Worm (Caenorhabditis elegans) whole organism, young adult: ENCODE measurements around the gene gspd-1.

Source experiments
- B0261.1 ChIP-seq: sonication (generic microtip); optimal IDR thresholded peaks from 2 replicates; lab custom pipeline; 2016; ENCODE audit warnings: mild to moderate bottlenecking, missing genetic modification characterization, moderate library complexity, missing compliant biosample characterization
- B0336.3 ChIP-seq: fragments of 200-800 bp; sonication (Bioruptor generic); IDR thresholded peaks from 2 replicates; pipeline ENCODE4 v1.3.6; 2022; ENCODE audit warnings: missing genetic modification characterization, missing compliant biosample characterization
- D2030.7 ChIP-seq: fragments of 200-800 bp; sonication (Bioruptor generic); IDR thresholded peaks from 2 replicates; pipeline ENCODE4 v1.3.6; 2022; ENCODE audit warnings: missing genetic modification reagents, missing genetic modification characterization, missing compliant biosample characterization
- F22D6.2 ChIP-seq: sonication (generic microtip); optimal IDR thresholded peaks from 2 replicates; lab custom pipeline; 2016; ENCODE audit warnings: mild to moderate bottlenecking, missing genetic modification characterization, missing compliant biosample characterization
- Y56A3A.18 ChIP-seq: fragments of 200-800 bp; sonication (Bioruptor generic); IDR thresholded peaks from 2 replicates; pipeline ENCODE4 v1.3.6; 2022; ENCODE audit warnings: missing genetic modification reagents, missing genetic modification characterization, missing compliant biosample characterization
- Y67H2A.10 ChIP-seq: fragments of 200-800 bp; sonication (Bioruptor generic); conservative IDR thresholded peaks from 2 replicates; pipeline ENCODE4 v1.3.6; 2022; ENCODE audit warnings: missing genetic modification reagents, missing genetic modification characterization, missing compliant biosample characterization
- ama-1 ChIP-seq, 3 experiments: fragments of 150-350 bp in 1 of 3; sonication (generic microtip) in 2 of 3; optimal IDR thresholded peaks; 2 replicates each; lab custom pipeline; 2014 to 2018; ENCODE audit warnings: missing biosample characterization in 2 of 3, missing genetic modification characterization in 2 of 3, missing genetic modification reagents in 2 of 3
- attf-6 ChIP-seq: fragments of 200-800 bp; sonication (Bioruptor generic); IDR thresholded peaks from 2 replicates; pipeline ENCODE4 v1.3.6; 2022; ENCODE audit warnings: missing genetic modification reagents, missing genetic modification characterization, missing compliant biosample characterization
- cebp-1 ChIP-seq, 2 experiments: fragments of 200-800 bp in 1 of 2; sonication (Bioruptor generic) in 1 of 2; sonication (generic microtip) in 1 of 2; IDR thresholded peaks in 1 of 2; optimal IDR thresholded peaks in 1 of 2; 2 replicates each; pipeline versions ENCODE4 v1.3.6 to Lab custom; 2017 to 2022; ENCODE audit warnings: missing compliant biosample characterization in 2 of 2, missing genetic modification characterization in 2 of 2, mild to moderate bottlenecking in 1 of 2, missing genetic modification reagents in 1 of 2, moderate library complexity in 1 of 2
- ceh-40 ChIP-seq: fragments of 200-800 bp; sonication (Bioruptor generic); IDR thresholded peaks from 2 replicates; pipeline ENCODE4 v1.3.6; 2022; ENCODE audit warnings: missing genetic modification characterization, missing compliant biosample characterization
- ekl-4 ChIP-seq: fragments of 200-800 bp; sonication (Bioruptor generic); IDR thresholded peaks from 2 replicates; pipeline ENCODE4 v1.3.6; 2022; ENCODE audit warnings: missing genetic modification reagents, missing genetic modification characterization, missing compliant biosample characterization
- fkh-3 ChIP-seq: sonication (generic microtip); optimal IDR thresholded peaks from 2 replicates; lab custom pipeline; 2016; ENCODE audit warnings: mild to moderate bottlenecking, missing genetic modification characterization, missing compliant biosample characterization
- him-1 ChIP-seq: sonication (generic microtip); optimal IDR thresholded peaks from 2 replicates; lab custom pipeline; 2016; ENCODE audit warnings: missing genotype, missing genetic modification reagents, missing genetic modification characterization, missing compliant biosample characterization
- hlh-12 ChIP-seq: sonication (generic microtip); optimal IDR thresholded peaks from 2 replicates; lab custom pipeline; 2016; ENCODE audit warnings: missing genetic modification characterization, missing compliant biosample characterization
- hlh-26 ChIP-seq: fragments of 200-800 bp; sonication (Bioruptor generic); conservative IDR thresholded peaks from 2 replicates; pipeline ENCODE4 v1.3.6; 2022; ENCODE audit warnings: missing genetic modification reagents, missing genetic modification characterization, missing compliant biosample characterization
- hmg-1.2 ChIP-seq: fragments of 200-800 bp; sonication (Bioruptor generic); IDR thresholded peaks from 2 replicates; pipeline ENCODE4 v1.3.6; 2022; ENCODE audit warnings: missing genetic modification reagents, missing genetic modification characterization, missing compliant biosample characterization
- hrde-1 ChIP-seq: sonication (generic microtip); optimal IDR thresholded peaks from 2 replicates; lab custom pipeline; 2016; ENCODE audit warnings: missing genetic modification characterization, mild to moderate bottlenecking, missing compliant biosample characterization, moderate library complexity, missing genotype, missing genetic modification reagents, borderline replicate concordance
- hsf-1 ChIP-seq: fragments of 200-800 bp; sonication (Bioruptor generic); IDR thresholded peaks from 2 replicates; pipeline ENCODE4 v1.3.6; 2022; ENCODE audit warnings: missing genetic modification reagents, missing genetic modification characterization, missing compliant biosample characterization
- lin-54 ChIP-seq: fragments of 200-800 bp; sonication (Bioruptor generic); optimal IDR thresholded peaks from 2 replicates; lab custom pipeline; 2018; ENCODE audit warnings: mild to moderate bottlenecking, missing genetic modification characterization, missing compliant biosample characterization
- lsy-27 ChIP-seq: sonication (generic microtip); optimal IDR thresholded peaks from 2 replicates; lab custom pipeline; 2017; ENCODE audit warnings: missing genetic modification characterization, mild to moderate bottlenecking, missing compliant biosample characterization, antibody characterized with exemption, missing genotype, borderline replicate concordance; ENCODE audit not compliant: insufficient read depth
- madf-10 ChIP-seq: sonication (generic microtip); optimal IDR thresholded peaks from 2 replicates; lab custom pipeline; 2016; ENCODE audit warnings: mild to moderate bottlenecking, missing genetic modification characterization, missing compliant biosample characterization
- madf-8 ChIP-seq: fragments of 200-800 bp; sonication (Bioruptor generic); conservative IDR thresholded peaks from 2 replicates; pipeline ENCODE4 v1.3.6; 2022; ENCODE audit warnings: missing genetic modification reagents, missing genetic modification characterization, missing compliant biosample characterization
- mel-28 ChIP-seq: sonication (generic microtip); optimal IDR thresholded peaks from 2 replicates; lab custom pipeline; 2016; ENCODE audit warnings: borderline replicate concordance, mild to moderate bottlenecking, missing genetic modification characterization, missing compliant biosample characterization
- nfyb-1 ChIP-seq: fragments of 200-800 bp; sonication (Bioruptor generic); IDR thresholded peaks from 2 replicates; pipeline ENCODE4 v1.3.6; 2022; ENCODE audit warnings: missing genetic modification reagents, missing genetic modification characterization, missing compliant biosample characterization
- nhr-179 ChIP-seq: sonication (generic microtip); optimal IDR thresholded peaks from 2 replicates; lab custom pipeline; 2016; ENCODE audit warnings: mild to moderate bottlenecking, missing genetic modification characterization, missing compliant biosample characterization
- pbrm-1 ChIP-seq: fragments of 200-800 bp; sonication (Bioruptor generic); IDR thresholded peaks from 2 replicates; pipeline ENCODE4 v1.3.6; 2022; ENCODE audit warnings: missing genetic modification reagents, missing genetic modification characterization, missing compliant biosample characterization
- pha-4 ChIP-seq: fragments of 150-350 bp; sonication (generic microtip); optimal IDR thresholded peaks from 2 replicates; lab custom pipeline; 2014; ENCODE audit warnings: missing biosample characterization, missing genetic modification reagents, missing genetic modification characterization
- rcor-1 ChIP-seq: fragments of 200-800 bp; sonication (Bioruptor generic); IDR thresholded peaks from 2 replicates; pipeline ENCODE4 v1.3.6; 2022; ENCODE audit warnings: missing genetic modification reagents, missing genetic modification characterization, missing compliant biosample characterization
- repo-1 ChIP-seq: sonication (generic microtip); optimal IDR thresholded peaks from 2 replicates; lab custom pipeline; 2017; ENCODE audit warnings: mild to moderate bottlenecking, missing genetic modification characterization, missing compliant biosample characterization
- sea-2 ChIP-seq: fragments of 200-800 bp; sonication (Bioruptor generic); IDR thresholded peaks from 2 replicates; pipeline ENCODE4 v1.3.6; 2022; ENCODE audit warnings: missing genetic modification characterization, missing compliant biosample characterization
- somi-1 ChIP-seq: fragments of 200-800 bp; sonication (Bioruptor generic); optimal IDR thresholded peaks from 2 replicates; lab custom pipeline; 2018; ENCODE audit warnings: mild to moderate bottlenecking, missing genetic modification characterization, missing compliant biosample characterization
- sptf-2 ChIP-seq: fragments of 200-800 bp; sonication (Bioruptor generic); optimal IDR thresholded peaks from 2 replicates; lab custom pipeline; 2018; ENCODE audit warnings: mild to moderate bottlenecking, missing genetic modification characterization, missing compliant biosample characterization
- zfh-2 ChIP-seq: fragments of 200-800 bp; sonication (Bioruptor generic); conservative IDR thresholded peaks from 2 replicates; pipeline ENCODE4 v1.3.6; 2022; ENCODE audit warnings: missing genetic modification reagents, missing genetic modification characterization, missing compliant biosample characterization
- ztf-18 ChIP-seq: sonication (generic microtip); optimal IDR thresholded peaks from 2 replicates; lab custom pipeline; 2016; ENCODE audit warnings: missing genotype, mild to moderate bottlenecking, missing genetic modification characterization, missing compliant biosample characterization
- ztf-25 ChIP-seq: fragments of 200-800 bp; sonication (Bioruptor generic); IDR thresholded peaks from 2 replicates; pipeline ENCODE4 v1.3.6; 2022; ENCODE audit warnings: missing genetic modification reagents, missing genetic modification characterization, missing compliant biosample characterization
- ztf-6 ChIP-seq: fragments of 200-800 bp; sonication (Bioruptor generic); IDR thresholded peaks from 2 replicates; pipeline ENCODE4 v1.3.6; 2022; ENCODE audit warnings: missing genetic modification reagents, missing genetic modification characterization, missing compliant biosample characterization

gspd-1 gene

DNA sequence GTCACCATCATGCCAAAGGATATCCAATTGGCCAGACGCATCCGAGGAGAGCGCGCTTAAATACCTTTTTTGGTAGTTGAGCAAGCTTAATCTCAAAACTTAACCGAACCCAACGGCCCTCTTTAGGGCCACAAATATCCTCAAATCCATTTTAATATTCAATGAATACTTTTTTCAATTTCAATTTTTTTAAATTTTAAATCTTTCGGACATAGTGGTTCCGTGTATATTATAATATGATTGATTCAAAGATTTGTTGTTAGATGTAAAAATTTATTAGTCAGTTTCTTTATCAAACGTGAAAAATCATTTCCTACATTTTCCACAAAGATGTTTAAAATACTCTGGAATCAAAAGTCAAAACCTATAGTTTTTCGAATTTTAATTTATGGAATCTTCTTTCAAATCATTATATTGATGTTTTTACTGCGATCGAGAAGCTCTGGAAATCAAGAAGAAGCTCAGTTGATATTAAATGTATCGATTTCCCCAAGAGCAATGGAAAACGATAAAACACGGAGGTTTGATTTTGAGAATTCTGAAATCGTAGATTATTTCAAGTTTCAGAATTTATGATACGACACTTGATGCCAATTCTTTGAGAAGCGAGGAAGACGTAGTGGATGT is 9.8 kb downstream of the gspd-1 start, which contains the start of gene B0035.21 (continued):
- TF ChIP-seq ztf-25 (GFP tag; lab: Robert Waterston, UW) (0 out of 2 replicates have a peak, but pooled peaks have one; percentile 16), Y56A3A.18 (GFP tag; lab: Robert Waterston, UW) (no peak), ekl-4 (GFP tag; lab: Robert Waterston, UW) (peak; percentile 38; the same call in 1 of the 2 replicates), attf-6 (peak; percentile 84), rcor-1 (GFP tag; lab: Robert Waterston, UW) (peak; percentile 59; the same call in 1 of the 2 replicates), pha-4 (tag; lab: Kevin White, UChicago) (no peak), hmg-1.2 (GFP tag; lab: Robert Waterston, UW) (peak; percentile 23; the same call in 1 of the 2 replicates), hlh-12 (tag; lab: Kevin White, UChicago) (no peak), mel-28 (tag; lab: Kevin White, UChicago) (no peak), repo-1 (tag; lab: Kevin White, UChicago) (no peak), lsy-27 (no peak), cebp-1 (GFP tag; IDR thresholded peaks at IDR 0.05; lab: Robert Waterston, UW) (no peak), cebp-1 (tag; optimal IDR thresholded peaks at IDR 0.05; lab: Kevin White, UChicago) (peak; percentile 10), ztf-18 (tag; lab: Kevin White, UChicago) (no peak), hsf-1 (peak; percentile 64)

ce11 chrIV:11329269-11329668 is 12.1 kb downstream of the gspd-1 start, which contains the start of gene leo-1:
TSS of gene leo-1 (minus strand) at chrIV:11329369.
- TF ChIP-seq nfyb-1 (no peak), B0261.1 (tag; lab: Kevin White, UChicago) (no peak), pbrm-1 (GFP tag; lab: Robert Waterston, UW) (no peak), sptf-2 (GFP tag; lab: Kevin White, UChicago) (no peak), Y56A3A.18 (GFP tag; lab: Robert Waterston, UW) (no peak), hlh-26 (GFP tag; lab: Robert Waterston, UW) (no peak), D2030.7 (GFP tag; lab: Robert Waterston, UW) (no peak), Y67H2A.10 (GFP tag; lab: Robert Waterston, UW) (no peak), F22D6.2 (tag; lab: Kevin White, UChicago) (no peak), him-1 (tag; lab: Kevin White, UChicago) (no peak)
- TF ChIP-seq, all 124 proteins: peak for 0

- TF ChIP-seq hrde-1, result peak; percentile 45
- no peak for TF ChIP-seq lsy-27
- no peak for TF ChIP-seq zfh-2 (GFP tag; lab: Robert Waterston, UW)
- TF ChIP-seq sea-2 (GFP tag; lab: Robert Waterston, UW), result no peak
- no peak for TF ChIP-seq B0261.1 (tag; lab: Kevin White, UChicago)
- TF ChIP-seq B0336.3 (GFP tag; lab: Robert Waterston, UW), result no peak
- TF ChIP-seq nhr-179 (tag; lab: Kevin White, UChicago), result no peak
- TF ChIP-seq lin-54 (GFP tag; lab: Kevin White, UChicago), result peak; percentile 5
- no peak for TF ChIP-seq madf-8 (GFP tag; lab: Robert Waterston, UW)
- no peak for TF ChIP-seq ztf-25 (GFP tag; lab: Robert Waterston, UW)
- TF ChIP-seq madf-10, result no peak
- no peak for TF ChIP-seq ztf-6 (GFP tag; lab: Robert Waterston, UW)
- no peak for TF ChIP-seq somi-1
- no peak for TF ChIP-seq ceh-40
- TF ChIP-seq ama-1 (optimal IDR thresholded peaks at IDR 0.05; lab: Kevin White, UChicago), result no peak
- peak in 1 of 2 experiments; percentile 73 for TF ChIP-seq ama-1 (GFP tag; optimal IDR thresholded peaks at IDR 0.05; lab: Kevin White, UChicago)
- no peak for TF ChIP-seq fkh-3 (tag; lab: Kevin White, UChicago)
Observed at ce11 chrIV:11332751-11333150, 15.5 kb downstream of the gspd-1 start, which contains the start of gene sart-3. TSS of gene sart-3 (minus strand) at chrIV:11332969.
